Fruit fly (Drosophila melanogaster) whole organism, embryonic: Measurements from ENCODE around the gene CG2841.

Experiments used
- ATbp ChIP-seq: fragments of 200-800 bp; sonication (Bioruptor generic); optimal IDR thresholded peaks from 2 replicates; lab custom pipeline; 2017; ENCODE audit warnings: missing biosample characterization, mild to moderate bottlenecking, missing genetic modification characterization, missing genetic modification reagents
- CG11504 ChIP-seq: fragments of 200-800 bp; sonication (Bioruptor generic); optimal IDR thresholded peaks from 3 replicates; lab custom pipeline; 2019; ENCODE audit warnings: missing biosample characterization, mild to moderate bottlenecking, missing genetic modification characterization, moderate library complexity
- CG12071 ChIP-seq: fragments of 200-800 bp; sonication (Bioruptor generic); optimal IDR thresholded peaks from 3 replicates; lab custom pipeline; 2018; ENCODE audit warnings: missing biosample characterization, mild to moderate bottlenecking, missing genetic modification characterization
- CG12155 ChIP-seq: fragments of 200-800 bp; sonication (Bioruptor generic); optimal IDR thresholded peaks from 3 replicates; lab custom pipeline; 2016; ENCODE audit warnings: missing biosample characterization, missing genetic modification characterization
- CG1529 ChIP-seq: fragments of 200-800 bp; sonication (Bioruptor generic); optimal IDR thresholded peaks from 3 replicates; lab custom pipeline; 2018; ENCODE audit warnings: missing biosample characterization, missing genetic modification characterization
- CG15479 ChIP-seq: fragments of 200-800 bp; sonication (Bioruptor generic); optimal IDR thresholded peaks from 3 replicates; lab custom pipeline; 2019; ENCODE audit warnings: missing biosample characterization, mild to moderate bottlenecking, missing genetic modification characterization, moderate library complexity
- CG15514 ChIP-seq: fragments of 200-800 bp; sonication (Bioruptor generic); optimal IDR thresholded peaks from 3 replicates; lab custom pipeline; 2017; ENCODE audit warnings: missing biosample characterization, missing genetic modification characterization, mild to moderate bottlenecking, moderate library complexity, missing genetic modification reagents
- CG2116 ChIP-seq: fragments of 200-800 bp; sonication (Bioruptor generic); optimal IDR thresholded peaks from 3 replicates; lab custom pipeline; 2018; ENCODE audit warnings: missing biosample characterization, mild to moderate bottlenecking, missing genetic modification characterization
- CG2129 ChIP-seq: fragments of 200-800 bp; sonication (Bioruptor generic); IDR thresholded peaks from 2 replicates; pipeline ENCODE4 v1.3.6; 2022; ENCODE audit warnings: missing biosample characterization, missing genetic modification characterization; ENCODE audit not compliant: partially characterized antibody
- CG31365 ChIP-seq: fragments of 200-800 bp; sonication (Bioruptor generic); optimal IDR thresholded peaks from 2 replicates; lab custom pipeline; 2018; ENCODE audit warnings: missing biosample characterization, mild to moderate bottlenecking, missing genetic modification characterization
- CG32532 ChIP-seq: fragments of 200-800 bp; sonication (Bioruptor generic); IDR thresholded peaks from 2 replicates; pipeline ENCODE4 v1.3.6; 2022; ENCODE audit warnings: missing biosample characterization, missing genetic modification characterization
- CG4404 ChIP-seq: fragments of 200-800 bp; sonication (Bioruptor generic); IDR thresholded peaks from 2 replicates; pipeline ENCODE4 v1.3.6; 2022; ENCODE audit warnings: missing biosample characterization, missing genetic modification characterization
- CG5245 ChIP-seq: fragments of 200-800 bp; sonication (Bioruptor generic); optimal IDR thresholded peaks from 3 replicates; lab custom pipeline; 2016; ENCODE audit warnings: missing biosample characterization, missing genetic modification characterization
- CG6175 ChIP-seq: fragments of 200-800 bp; sonication (Bioruptor generic); IDR thresholded peaks from 3 replicates; pipeline ENCODE4 v1.3.6; 2022; ENCODE audit warnings: missing biosample characterization, missing genetic modification characterization
- CG6683 ChIP-seq: fragments of 200-800 bp; sonication (Bioruptor generic); optimal IDR thresholded peaks from 2 replicates; lab custom pipeline; 2017; ENCODE audit warnings: missing biosample characterization, mild to moderate bottlenecking, missing genetic modification characterization, missing genetic modification reagents
- CG6765 ChIP-seq: fragments of 200-800 bp; sonication (Bioruptor generic); optimal IDR thresholded peaks from 3 replicates; lab custom pipeline; 2017; ENCODE audit warnings: missing biosample characterization, mild to moderate bottlenecking, missing genetic modification characterization
- CG8478 ChIP-seq: fragments of >200 bp; optimal IDR thresholded peaks from 2 replicates; lab custom pipeline; 2018
- CkIIα-i1 ChIP-seq: fragments of 200-800 bp; sonication (Bioruptor generic); IDR thresholded peaks from 2 replicates; pipeline ENCODE4 v1.3.6; 2022; ENCODE audit warnings: missing biosample characterization, missing genetic modification characterization
- Dad ChIP-seq: fragments of 200-800 bp; sonication (Bioruptor generic); optimal IDR thresholded peaks from 3 replicates; lab custom pipeline; 2016; ENCODE audit warnings: missing biosample characterization, missing genetic modification characterization
- Dll ChIP-seq: fragments of 200-800 bp; sonication (Bioruptor generic); IDR thresholded peaks from 4 replicates; pipeline ENCODE4 v1.3.6; 2022; ENCODE audit warnings: missing biosample characterization, missing genetic modification characterization; ENCODE audit not compliant: partially characterized antibody
- ERR ChIP-seq: fragments of 200-800 bp; sonication (Bioruptor generic); optimal IDR thresholded peaks from 2 replicates; lab custom pipeline; 2016; ENCODE audit warnings: missing biosample characterization, missing genetic modification characterization
- Elba2 ChIP-seq: fragments of 200-800 bp; sonication (Bioruptor generic); optimal IDR thresholded peaks from 3 replicates; lab custom pipeline; 2016; ENCODE audit warnings: missing biosample characterization, missing genetic modification characterization
- Kr ChIP-seq: fragments of 200-800 bp; sonication (Bioruptor generic); optimal IDR thresholded peaks from 2 replicates; lab custom pipeline; 2017; ENCODE audit warnings: missing biosample characterization, mild to moderate bottlenecking, missing genetic modification characterization
- Lhr ChIP-seq: fragments of 200-800 bp; sonication (Bioruptor generic); optimal IDR thresholded peaks from 3 replicates; lab custom pipeline; 2017; ENCODE audit warnings: mild to moderate bottlenecking, missing biosample characterization, missing genetic modification reagents, missing genetic modification characterization
- NfI ChIP-seq: fragments of 200-800 bp; sonication (Bioruptor generic); optimal IDR thresholded peaks from 3 replicates; lab custom pipeline; 2018; ENCODE audit warnings: missing biosample characterization, mild to moderate bottlenecking, missing genetic modification characterization, moderate library complexity
- Optix ChIP-seq: fragments of 200-800 bp; sonication (Bioruptor generic); IDR thresholded peaks from 3 replicates; pipeline ENCODE4 v1.3.6; 2022; ENCODE audit warnings: missing biosample characterization, missing genetic modification characterization
- PHDP ChIP-seq: fragments of 200-800 bp; sonication (Bioruptor generic); optimal IDR thresholded peaks from 3 replicates; lab custom pipeline; 2018; ENCODE audit warnings: missing biosample characterization, mild to moderate bottlenecking, missing genetic modification characterization, moderate library complexity
- Spps ChIP-seq: fragments of 200-800 bp; sonication (Bioruptor generic); optimal IDR thresholded peaks from 2 replicates; lab custom pipeline; 2018; ENCODE audit warnings: missing biosample characterization, mild to moderate bottlenecking, missing genetic modification characterization
- Ssrp ChIP-seq: fragments of 200-800 bp; sonication (Bioruptor generic); optimal IDR thresholded peaks from 2 replicates; lab custom pipeline; 2018; ENCODE audit warnings: missing biosample characterization, mild to moderate bottlenecking, missing genetic modification characterization, moderate library complexity
- Taf1 ChIP-seq: fragments of 200-800 bp; sonication (Bioruptor generic); IDR thresholded peaks from 2 replicates; pipeline ENCODE4 v1.3.6; 2022; ENCODE audit warnings: missing biosample characterization, missing genetic modification characterization
- Usf ChIP-seq: fragments of 200-800 bp; sonication (Bioruptor generic); optimal IDR thresholded peaks from 2 replicates; lab custom pipeline; 2017; ENCODE audit warnings: missing genotype, missing biosample characterization, missing genetic modification characterization
- ap ChIP-seq: fragments of 200-800 bp; sonication (Bioruptor generic); IDR thresholded peaks from 2 replicates; pipeline ENCODE4 v1.3.6; 2022; ENCODE audit warnings: missing biosample characterization, missing genetic modification characterization
- bab2 ChIP-seq: fragments of 200-800 bp; sonication (Bioruptor generic); optimal IDR thresholded peaks from 2 replicates; lab custom pipeline; 2016; ENCODE audit warnings: missing biosample characterization, missing genetic modification characterization
- bbx ChIP-seq: fragments of 200-800 bp; sonication (Bioruptor generic); IDR thresholded peaks from 2 replicates; pipeline ENCODE4 v1.3.6; 2022; ENCODE audit warnings: missing biosample characterization, missing genetic modification characterization; ENCODE audit not compliant: partially characterized antibody
- chinmo ChIP-seq: fragments of 200-800 bp; sonication (Bioruptor generic); IDR thresholded peaks from 4 replicates; pipeline ENCODE4 v1.3.6; 2022; ENCODE audit warnings: missing biosample characterization, missing genetic modification characterization; ENCODE audit not compliant: partially characterized antibody
- crc ChIP-seq: fragments of 200-800 bp; sonication (Bioruptor generic); optimal IDR thresholded peaks from 2 replicates; lab custom pipeline; 2016; ENCODE audit warnings: missing biosample characterization, missing genetic modification characterization
- danr ChIP-seq: fragments of 200-800 bp; sonication (Bioruptor generic); IDR thresholded peaks from 2 replicates; pipeline ENCODE4 v1.3.6; 2022; ENCODE audit warnings: missing biosample characterization, missing genetic modification characterization
- fd102C ChIP-seq: fragments of 200-800 bp; sonication (Bioruptor generic); optimal IDR thresholded peaks from 2 replicates; lab custom pipeline; 2018; ENCODE audit warnings: missing biosample characterization, mild to moderate bottlenecking, missing genetic modification characterization, moderate library complexity
- fru ChIP-seq: fragments of >200 bp; optimal IDR thresholded peaks from 2 replicates; lab custom pipeline; 2017
- ftz-f1 ChIP-seq: fragments of 200-800 bp; sonication (Bioruptor generic); optimal IDR thresholded peaks from 2 replicates; lab custom pipeline; 2016; ENCODE audit warnings: missing biosample characterization, missing genetic modification characterization
- gro ChIP-seq: fragments of 200-800 bp; sonication (Bioruptor generic); optimal IDR thresholded peaks from 2 replicates; lab custom pipeline; 2016; ENCODE audit warnings: missing biosample characterization, missing genetic modification characterization
- h ChIP-seq: fragments of >200 bp; optimal IDR thresholded peaks from 2 replicates; lab custom pipeline; 2017
- her ChIP-seq: fragments of 200-800 bp; sonication (Bioruptor generic); optimal IDR thresholded peaks from 2 replicates; lab custom pipeline; 2016; ENCODE audit warnings: missing biosample characterization, missing genetic modification characterization
- ken ChIP-seq: fragments of 200-800 bp; sonication (Bioruptor generic); IDR thresholded peaks from 3 replicates; pipeline ENCODE4 v1.3.6; 2022; ENCODE audit warnings: missing biosample characterization, missing genetic modification characterization
- phol ChIP-seq: fragments of 200-800 bp; sonication (Bioruptor generic); optimal IDR thresholded peaks from 3 replicates; lab custom pipeline; 2018; ENCODE audit warnings: missing biosample characterization, mild to moderate bottlenecking, missing genetic modification characterization, moderate library complexity
- ranshi ChIP-seq: fragments of 200-800 bp; sonication (Bioruptor generic); IDR thresholded peaks from 2 replicates; pipeline ENCODE4 v1.3.6; 2022; ENCODE audit warnings: missing biosample characterization, missing genetic modification characterization
- rib ChIP-seq: fragments of 200-800 bp; sonication (Bioruptor generic); IDR thresholded peaks from 2 replicates; pipeline ENCODE4 v1.3.6; 2022; ENCODE audit warnings: missing biosample characterization, missing genetic modification characterization
- sens-2 ChIP-seq: fragments of 200-800 bp; sonication (Bioruptor generic); IDR thresholded peaks from 2 replicates; pipeline ENCODE4 v1.3.6; 2022; ENCODE audit warnings: missing biosample characterization, missing genetic modification characterization
- sob ChIP-seq: fragments of 200-800 bp; sonication (Bioruptor generic); IDR thresholded peaks from 2 replicates; pipeline ENCODE4 v1.3.6; 2022; ENCODE audit warnings: missing biosample characterization, missing genetic modification characterization
- tio ChIP-seq: fragments of 200-800 bp; sonication (Bioruptor generic); optimal IDR thresholded peaks from 2 replicates; lab custom pipeline; 2017; ENCODE audit warnings: missing biosample characterization, missing genetic modification characterization, inconsistent platforms
- wek ChIP-seq: fragments of 200-800 bp; sonication (Bioruptor generic); optimal IDR thresholded peaks from 3 replicates; lab custom pipeline; 2018; ENCODE audit warnings: missing biosample characterization, mild to moderate bottlenecking, missing genetic modification characterization, moderate library complexity
- zf30C ChIP-seq: fragments of 200-800 bp; sonication (Bioruptor generic); optimal IDR thresholded peaks from 3 replicates; lab custom pipeline; 2018; ENCODE audit warnings: missing biosample characterization, mild to moderate bottlenecking, missing genetic modification characterization

Gene CG2841

dm6 chrX:2329312-2329711, 36.8 kb downstream of the CG2841 start (continued):
- TF ChIP-seq CG6175 (GFP tag; lab: Robert Waterston, UW) (no peak), chinmo (GFP tag; lab: Robert Waterston, UW) (no peak), fru (lab: Kevin White, UChicago) (no peak), Taf1 (no peak), CG5245 (peak; percentile 51), CG2129 (GFP tag; lab: Robert Waterston, UW) (no peak), CG2116 (GFP tag; lab: Kevin White, UChicago) (peak; percentile 24), ken (GFP tag; lab: Robert Waterston, UW) (peak; percentile 78; the same call in 2 of the 3 replicates), tio (GFP tag; lab: Kevin White, UChicago) (peak; percentile 75), phol (tag; lab: Kevin White, UChicago) (peak; percentile 36), crc (GFP tag; lab: Kevin White, UChicago) (peak; percentile 30), PHDP (tag; lab: Kevin White, UChicago) (peak; percentile 74), ATbp (GFP tag; lab: Kevin White, UChicago) (peak; percentile 83), CG15514 (peak; percentile 26), Elba2 (no peak), Spps (tag; lab: Kevin White, UChicago) (no peak), bbx (GFP tag; lab: Robert Waterston, UW) (no peak), Kr (no peak), sob (0 out of 2 replicates have a peak, but pooled peaks have one; percentile 31), ftz-f1 (GFP tag; lab: Kevin White, UChicago) (no peak), gro (peak; percentile 81), CG31365 (tag; lab: Kevin White, UChicago) (no peak), Lhr (GFP tag; lab: Kevin White, UChicago) (peak; percentile 2), zf30C (GFP tag; lab: Kevin White, UChicago) (peak; percentile 68), ERR (peak; percentile 57), Dad (GFP tag; lab: Kevin White, UChicago) (peak; percentile 76), Optix (GFP tag; lab: Robert Waterston, UW) (peak; percentile 75; the same call in 2 of the 3 replicates), ap (GFP tag; lab: Robert Waterston, UW) (peak; percentile 66; the same call in 1 of the 2 replicates), Usf (GFP tag; lab: Kevin White, UChicago) (peak; percentile 6), bab2 (GFP tag; lab: Kevin White, UChicago) (peak; percentile 86), CG12155 (GFP tag; lab: Kevin White, UChicago) (peak; percentile 73), h (no peak), ranshi (GFP tag; lab: Robert Waterston, UW) (peak; percentile 61; the same call in 1 of the 2 replicates), CG4404 (GFP tag; lab: Robert Waterston, UW) (peak; percentile 57; the same call in 1 of the 2 replicates), CG15479 (GFP tag; lab: Kevin White, UChicago) (no peak), CkIIα-i1 (no peak), CG6683 (peak; percentile 17), CG11504 (peak; percentile 70), NfI (peak; percentile 59), CG1529 (GFP tag; lab: Kevin White, UChicago) (peak; percentile 56), Dll (GFP tag; lab: Robert Waterston, UW) (no peak), danr (no peak), sens-2 (0 out of 2 replicates have a peak, but pooled peaks have one; percentile 50), wek (no peak), CG6765 (GFP tag; lab: Kevin White, UChicago) (no peak), rib (GFP tag; lab: Robert Waterston, UW) (no peak), fd102C (GFP tag; lab: Kevin White, UChicago) (no peak), her (GFP tag; lab: Kevin White, UChicago) (peak; percentile 86), Ssrp (tag; lab: Kevin White, UChicago) (peak; percentile 69), CG32532 (GFP tag; lab: Robert Waterston, UW) (peak; percentile 69), CG12071 (GFP tag; lab: Kevin White, UChicago) (peak; percentile 9), CG8478 (lab: Kevin White, UChicago) (no peak)
